Fruit fly (Drosophila melanogaster): ENCODE data around the gene mRpL9.

The mRpL9 gene

dm6 chr3R:15292241-15293004 lies 38.1 kb upstream of the mRpL9 start (continued):
- TF ChIP-seq CG14710 (tag; optimal IDR thresholded peaks at IDR 0.05) (no peak), Side (GFP tag; optimal IDR thresholded peaks at IDR 0.05) (no peak), ci (GFP tag; IDR thresholded peaks at IDR 0.05) (no peak), onecut (GFP tag; IDR thresholded peaks at IDR 0.05) (peak; percentile 42), ato (GFP tag; IDR thresholded peaks at IDR 0.05; ENCODE audit: partially characterized antibody) (no peak), ac (GFP tag; optimal IDR thresholded peaks at IDR 0.05) (no peak), CG15073 (GFP tag; optimal IDR thresholded peaks at IDR 0.05) (no peak), Poxn (GFP tag; IDR thresholded peaks at IDR 0.05) (no peak), CG16813 (GFP tag; IDR thresholded peaks at IDR 0.05; ENCODE audit: partially characterized antibody) (no peak), CG10147 (GFP tag; optimal IDR thresholded peaks at IDR 0.05) (no peak), CG6813 (GFP tag; optimal IDR thresholded peaks at IDR 0.05) (no peak), amos (GFP tag; IDR thresholded peaks at IDR 0.05; ENCODE audit: partially characterized antibody) (no peak), HLHmδ (GFP tag; optimal IDR thresholded peaks at IDR 0.05) (no peak), CG10565 (GFP tag; optimal IDR thresholded peaks at IDR 0.05) (no peak), Oaz (GFP tag; IDR thresholded peaks at IDR 0.05) (no peak), Atf-2 (GFP tag; optimal IDR thresholded peaks at IDR 0.05) (peak; percentile 48), CG12769 (tag; optimal IDR thresholded peaks at IDR 0.05) (no peak), NC2β (GFP tag; optimal IDR thresholded peaks at IDR 0.05) (no peak), Nf-YA (GFP tag; IDR thresholded peaks at IDR 0.05) (no peak), CG14441 (GFP tag; IDR thresholded peaks at IDR 0.05) (no peak), sob (GFP tag; IDR thresholded peaks at IDR 0.05) (no peak), mam (GFP tag; optimal IDR thresholded peaks at IDR 0.05) (no peak), cwo (GFP tag; optimal IDR thresholded peaks at IDR 0.05) (no peak), ranshi (GFP tag; IDR thresholded peaks at IDR 0.05) (no peak), Hr51 (GFP tag; optimal IDR thresholded peaks at IDR 0.05) (no peak), pros (GFP tag; optimal IDR thresholded peaks at IDR 0.05) (peak; percentile 3), Meics (GFP tag; optimal IDR thresholded peaks at IDR 0.05) (peak; percentile 50), CG7745 (tag; optimal IDR thresholded peaks at IDR 0.05) (no peak), dati (GFP tag; IDR thresholded peaks at IDR 0.05) (no peak), Vsx1 (GFP tag; optimal IDR thresholded peaks at IDR 0.05) (no peak), CG15696 (tag; optimal IDR thresholded peaks at IDR 0.05) (peak; percentile 7), CG6791 (GFP tag; IDR thresholded peaks at IDR 0.05; ENCODE audit: partially characterized antibody) (no peak), CG4404 (GFP tag; IDR thresholded peaks at IDR 0.05) (no peak), Adf1 (GFP tag; IDR thresholded peaks at IDR 0.05) (no peak), ttk (GFP tag; IDR thresholded peaks at IDR 0.05) (no peak), ase (GFP tag; IDR thresholded peaks at IDR 0.05) (no peak), emc (GFP tag; optimal IDR thresholded peaks at IDR 0.05) (no peak), lov (optimal IDR thresholded peaks at IDR 0.05) (no peak), lov (GFP tag; IDR thresholded peaks at IDR 0.05) (no peak), Doc2 (GFP tag; IDR thresholded peaks at IDR 0.05) (no peak), Neu2 (GFP tag; optimal IDR thresholded peaks at IDR 0.05; ENCODE audit: borderline replicate concordance) (no peak), dm (GFP tag; optimal IDR thresholded peaks at IDR 0.05) (no peak), dmrt11E (tag; optimal IDR thresholded peaks at IDR 0.05) (no peak), CG9727 (GFP tag; optimal IDR thresholded peaks at IDR 0.05) (no peak), CG14050 (GFP tag; IDR thresholded peaks at IDR 0.05) (no peak), Ets65A (GFP tag) (no peak), tx (GFP tag; optimal IDR thresholded peaks at IDR 0.05) (no peak), vvl (GFP tag; IDR thresholded peaks at IDR 0.05) (no peak), Scr (GFP tag; IDR thresholded peaks at IDR 0.05; ENCODE audit: partially characterized antibody) (no peak), bsh (GFP tag; optimal IDR thresholded peaks at IDR 0.05) (peak in 1 of 2 experiments; percentile 49)
